Worm (Caenorhabditis elegans) whole organism, late embryonic: Measurements from ENCODE around the gene srbc-3.

ENCODE experiments used
- F13H6.1 ChIP-seq: sonication (generic microtip); optimal IDR thresholded peaks from 2 replicates; lab custom pipeline; 2016; ENCODE audit warnings: missing genetic modification characterization, missing compliant biosample characterization
- ama-1 ChIP-seq: fragments of 150-350 bp; optimal IDR thresholded peaks from 2 replicates; lab custom pipeline; 2014
- ceh-22 ChIP-seq: sonication (generic microtip); optimal IDR thresholded peaks from 2 replicates; lab custom pipeline; 2017; ENCODE audit warnings: missing biosample characterization, missing genetic modification characterization
- ceh-45 ChIP-seq: fragments of 200-800 bp; sonication (Bioruptor generic); IDR thresholded peaks from 2 replicates; pipeline ENCODE4 v1.3.6; 2022; ENCODE audit warnings: missing genetic modification reagents, missing genetic modification characterization, missing compliant biosample characterization
- che-1 ChIP-seq: sonication (generic microtip); optimal IDR thresholded peaks from 2 replicates; lab custom pipeline; 2016; ENCODE audit warnings: mild to moderate bottlenecking, missing genetic modification characterization, missing compliant biosample characterization
- ets-4 ChIP-seq: sonication (generic microtip); optimal IDR thresholded peaks from 2 replicates; lab custom pipeline; 2016; ENCODE audit warnings: missing genetic modification characterization, missing compliant biosample characterization
- fkh-10 ChIP-seq: fragments of 150-350 bp; optimal IDR thresholded peaks from 2 replicates; lab custom pipeline; 2014; ENCODE audit warnings: missing biosample characterization, missing genetic modification reagents, missing genetic modification characterization
- hlh-8 ChIP-seq: sonication (generic microtip); optimal IDR thresholded peaks from 2 replicates; lab custom pipeline; 2016; ENCODE audit warnings: missing genotype, missing genetic modification characterization, missing compliant biosample characterization
- nhr-11 ChIP-seq: fragments of 150-350 bp; optimal IDR thresholded peaks from 2 replicates; lab custom pipeline; 2014; ENCODE audit warnings: missing biosample characterization, missing genetic modification characterization
- pha-4 ChIP-seq: fragments of 150-350 bp; optimal IDR thresholded peaks from 2 replicates; lab custom pipeline; 2018; ENCODE audit warnings: missing biosample characterization, missing genetic modification reagents, missing genetic modification characterization
- sox-4 ChIP-seq: sonication (generic microtip); optimal IDR thresholded peaks from 2 replicates; lab custom pipeline; 2017; ENCODE audit warnings: mild to moderate bottlenecking, missing genetic modification characterization, inconsistent platforms, missing compliant biosample characterization

ce11 chrV:3344001-3344400 is 35.7 kb downstream of the srbc-3 start:
- no peak for TF ChIP-seq hlh-8
- TF ChIP-seq F13H6.1 = no peak
- no peak for TF ChIP-seq ceh-22 (tag; lab: Kevin White, UChicago)
- no peak for TF ChIP-seq sox-4
- TF ChIP-seq ama-1 (lab: Kevin White, UChicago) = no peak
- no peak for TF ChIP-seq ets-4 (tag; lab: Kevin White, UChicago)
- no peak for TF ChIP-seq fkh-10 (GFP tag; lab: Kevin White, UChicago)
- TF ChIP-seq nhr-11 (tag; lab: Kevin White, UChicago) = no peak
- no peak for TF ChIP-seq ceh-45 (GFP tag; lab: Robert Waterston, UW)
- no peak for TF ChIP-seq pha-4
- no peak for TF ChIP-seq che-1 (tag; lab: Kevin White, UChicago)
